Fruit fly (Drosophila melanogaster) whole organism, embryonic: ENCODE measurements around the gene Upf1.

Source experiments
- Antp ChIP-seq: fragments of 200-800 bp; sonication (Bioruptor generic); optimal IDR thresholded peaks from 3 replicates; lab custom pipeline; 2016; ENCODE audit warnings: missing biosample characterization, missing genetic modification characterization
- Awh ChIP-seq: fragments of 200-800 bp; sonication (Bioruptor generic); IDR thresholded peaks from 2 replicates; pipeline ENCODE4, ENCODE4 v1.3.6; 2022; ENCODE audit warnings: missing biosample characterization, missing genetic modification characterization
- B-H1 ChIP-seq: fragments of 200-800 bp; sonication (Bioruptor generic); IDR thresholded peaks from 3 replicates; pipeline ENCODE4 v1.3.6; 2022; ENCODE audit warnings: missing biosample characterization, missing genetic modification characterization
- BEAF-32 ChIP-seq: fragments of 200-800 bp; sonication (Bioruptor generic); optimal IDR thresholded peaks from 3 replicates; lab custom pipeline; 2017; ENCODE audit warnings: missing biosample characterization, missing genetic modification characterization, mild to moderate bottlenecking, moderate library complexity, missing genetic modification reagents
- CG10209 ChIP-seq: fragments of 200-800 bp; sonication (Bioruptor generic); optimal IDR thresholded peaks from 3 replicates; lab custom pipeline; 2017; ENCODE audit warnings: missing biosample characterization, mild to moderate bottlenecking, missing genetic modification characterization, missing genetic modification reagents
- CG10462 ChIP-seq: fragments of 200-800 bp; sonication (Bioruptor generic); optimal IDR thresholded peaks from 2 replicates; lab custom pipeline; 2016; ENCODE audit warnings: missing biosample characterization, missing genetic modification characterization
- CG10543 ChIP-seq: fragments of 200-800 bp; sonication (Bioruptor generic); optimal IDR thresholded peaks from 3 replicates; lab custom pipeline; 2017; ENCODE audit warnings: missing biosample characterization, mild to moderate bottlenecking, missing genetic modification characterization, moderate library complexity
- CG11456 ChIP-seq: fragments of 200-800 bp; sonication (Bioruptor generic); IDR thresholded peaks from 3 replicates; pipeline ENCODE4 v1.3.6; 2022; ENCODE audit warnings: missing biosample characterization, missing genetic modification characterization
- CG13123 ChIP-seq: fragments of 200-800 bp; sonication (Bioruptor generic); optimal IDR thresholded peaks from 2 replicates; lab custom pipeline; 2016; ENCODE audit warnings: missing biosample characterization, missing genetic modification characterization
- CG14860 ChIP-seq: fragments of 200-800 bp; sonication (Bioruptor generic); IDR thresholded peaks from 3 replicates; pipeline ENCODE4 v1.3.6; 2022; ENCODE audit warnings: missing biosample characterization, missing genetic modification characterization; ENCODE audit not compliant: partially characterized antibody
- CG15696 ChIP-seq: fragments of 200-800 bp; sonication (Bioruptor generic); optimal IDR thresholded peaks from 2 replicates; lab custom pipeline; 2019; ENCODE audit warnings: missing biosample characterization, mild to moderate bottlenecking, missing genetic modification characterization, moderate library complexity
- CG17361 ChIP-seq: fragments of 200-800 bp; sonication (Bioruptor generic); IDR thresholded peaks from 3 replicates; pipeline ENCODE4 v1.3.6; 2022; ENCODE audit warnings: missing biosample characterization, missing genetic modification characterization
- CG1792 ChIP-seq: fragments of 200-800 bp; sonication (Bioruptor generic); optimal IDR thresholded peaks from 2 replicates; lab custom pipeline; 2016; ENCODE audit warnings: missing biosample characterization, missing genetic modification characterization
- CG18262 ChIP-seq: fragments of 200-800 bp; optimal IDR thresholded peaks from 3 replicates; lab custom pipeline; 2019; ENCODE audit warnings: missing biosample characterization, mild to moderate bottlenecking, missing genetic modification characterization, moderate library complexity
- CG2129 ChIP-seq: fragments of 200-800 bp; sonication (Bioruptor generic); IDR thresholded peaks from 2 replicates; pipeline ENCODE4 v1.3.6; 2022; ENCODE audit warnings: missing biosample characterization, missing genetic modification characterization; ENCODE audit not compliant: partially characterized antibody
- CG3995 ChIP-seq: fragments of 200-800 bp; sonication (Bioruptor generic); optimal IDR thresholded peaks from 3 replicates; lab custom pipeline; 2016; ENCODE audit warnings: missing biosample characterization, missing genetic modification characterization
- CG6765 ChIP-seq: fragments of 200-800 bp; sonication (Bioruptor generic); optimal IDR thresholded peaks from 3 replicates; lab custom pipeline; 2017; ENCODE audit warnings: missing biosample characterization, mild to moderate bottlenecking, missing genetic modification characterization
- CG6813 ChIP-seq: fragments of 200-800 bp; sonication (Bioruptor generic); optimal IDR thresholded peaks from 2 replicates; lab custom pipeline; 2017; ENCODE audit warnings: missing biosample characterization, missing genetic modification characterization, mild to moderate bottlenecking, moderate library complexity, missing genetic modification reagents
- CG7271 ChIP-seq: fragments of 200-800 bp; sonication (Bioruptor generic); optimal IDR thresholded peaks from 2 replicates; lab custom pipeline; 2018; ENCODE audit warnings: missing biosample characterization, mild to moderate bottlenecking, missing genetic modification characterization, moderate library complexity
- CG7556 ChIP-seq: fragments of 200-800 bp; sonication (Bioruptor generic); optimal IDR thresholded peaks from 2 replicates; lab custom pipeline; 2017; ENCODE audit warnings: missing biosample characterization, mild to moderate bottlenecking, missing genetic modification characterization
- CG7839 ChIP-seq: fragments of 200-800 bp; sonication (Bioruptor generic); optimal IDR thresholded peaks from 3 replicates; lab custom pipeline; 2018; ENCODE audit warnings: missing biosample characterization, mild to moderate bottlenecking, missing genetic modification characterization, moderate library complexity
- CG8478 ChIP-seq: fragments of >200 bp; optimal IDR thresholded peaks from 2 replicates; lab custom pipeline; 2018
- CG9437 ChIP-seq: fragments of 200-800 bp; sonication (Bioruptor generic); optimal IDR thresholded peaks from 2 replicates; lab custom pipeline; 2018; ENCODE audit warnings: missing biosample characterization, mild to moderate bottlenecking, missing genetic modification characterization
- CG9932 ChIP-seq: fragments of 200-800 bp; sonication (Bioruptor generic); IDR thresholded peaks from 2 replicates; pipeline ENCODE4 v1.3.6; 2022; ENCODE audit warnings: missing biosample characterization, missing genetic modification characterization
- CkIIα-i1 ChIP-seq: fragments of 200-800 bp; sonication (Bioruptor generic); IDR thresholded peaks from 2 replicates; pipeline ENCODE4 v1.3.6; 2022; ENCODE audit warnings: missing biosample characterization, missing genetic modification characterization
- D19A ChIP-seq: fragments of 200-800 bp; optimal IDR thresholded peaks from 3 replicates; lab custom pipeline; 2019; ENCODE audit warnings: missing biosample characterization, mild to moderate bottlenecking, missing genetic modification characterization, moderate library complexity
- Dp ChIP-seq: fragments of 200-800 bp; sonication (Bioruptor generic); optimal IDR thresholded peaks from 2 replicates; lab custom pipeline; 2018; ENCODE audit warnings: missing biosample characterization, mild to moderate bottlenecking, missing genetic modification characterization, moderate library complexity
- Gsc ChIP-seq: fragments of 200-800 bp; sonication (Bioruptor generic); IDR thresholded peaks from 2 replicates; pipeline ENCODE4 v1.3.6; 2022; ENCODE audit warnings: missing biosample characterization, missing genetic modification characterization
- HLH54F ChIP-seq: fragments of 200-800 bp; sonication (Bioruptor generic); optimal IDR thresholded peaks from 3 replicates; lab custom pipeline; 2016; ENCODE audit warnings: missing biosample characterization, missing genetic modification characterization
- HmgZ ChIP-seq: fragments of 200-800 bp; sonication (Bioruptor generic); optimal IDR thresholded peaks from 2 replicates; lab custom pipeline; 2018; ENCODE audit warnings: missing biosample characterization, mild to moderate bottlenecking, missing genetic modification characterization
- Hmr ChIP-seq: fragments of 200-800 bp; sonication (Bioruptor generic); optimal IDR thresholded peaks from 3 replicates; lab custom pipeline; 2017; ENCODE audit warnings: mild to moderate bottlenecking, missing biosample characterization, missing genetic modification reagents, missing genetic modification characterization
- MESR4 ChIP-seq: fragments of 200-800 bp; sonication (Bioruptor generic); optimal IDR thresholded peaks from 2 replicates; lab custom pipeline; 2018; ENCODE audit warnings: missing biosample characterization, mild to moderate bottlenecking, missing genetic modification characterization, moderate library complexity
- Opbp ChIP-seq: fragments of 200-800 bp; sonication (Bioruptor generic); IDR thresholded peaks from 3 replicates; pipeline ENCODE4 v1.3.6; 2022; ENCODE audit warnings: missing biosample characterization, missing genetic modification characterization; ENCODE audit not compliant: partially characterized antibody
- Pdp1 ChIP-seq, 2 experiments: fragments of 200-800 bp; sonication (Bioruptor generic); optimal IDR thresholded peaks; 3 replicates each; lab custom pipeline; 2016; ENCODE audit warnings: missing biosample characterization in 2 of 2, missing genetic modification characterization in 2 of 2, mild to moderate bottlenecking in 1 of 2, moderate library complexity in 1 of 2
- ato ChIP-seq: fragments of 200-800 bp; sonication (Bioruptor generic); IDR thresholded peaks from 2 replicates; pipeline ENCODE4 v1.3.6; 2022; ENCODE audit warnings: missing biosample characterization, missing genetic modification characterization; ENCODE audit not compliant: partially characterized antibody
- chn ChIP-seq: fragments of 200-800 bp; sonication (Bioruptor generic); optimal IDR thresholded peaks from 2 replicates; lab custom pipeline; 2016; ENCODE audit warnings: missing biosample characterization, missing genetic modification characterization
- ci ChIP-seq: fragments of 200-800 bp; sonication (Bioruptor generic); IDR thresholded peaks from 3 replicates; pipeline ENCODE4 v1.3.6; 2022; ENCODE audit warnings: missing biosample characterization, missing genetic modification characterization
- dm ChIP-seq: fragments of 200-800 bp; sonication (Bioruptor generic); optimal IDR thresholded peaks from 3 replicates; lab custom pipeline; 2016; ENCODE audit warnings: missing biosample characterization, missing genetic modification characterization
- esg ChIP-seq: fragments of 200-800 bp; sonication (Bioruptor generic); conservative IDR thresholded peaks from 2 replicates; pipeline ENCODE4 v1.3.6; 2022; ENCODE audit warnings: missing biosample characterization, missing genetic modification characterization
- gcm ChIP-seq: fragments of 200-800 bp; sonication (Bioruptor generic); optimal IDR thresholded peaks from 2 replicates; lab custom pipeline; 2019; ENCODE audit warnings: missing biosample characterization, mild to moderate bottlenecking, missing genetic modification characterization, moderate library complexity
- inv ChIP-seq: fragments of 200-800 bp; sonication (Bioruptor generic); IDR thresholded peaks from 2 replicates; pipeline ENCODE4 v1.3.6; 2022; ENCODE audit warnings: missing biosample characterization, missing genetic modification characterization; ENCODE audit not compliant: partially characterized antibody
- lab ChIP-seq: fragments of 200-800 bp; sonication (Bioruptor generic); optimal IDR thresholded peaks from 3 replicates; lab custom pipeline; 2017; ENCODE audit warnings: missing biosample characterization, missing genetic modification characterization, mild to moderate bottlenecking, moderate library complexity, missing genetic modification reagents
- pan ChIP-seq, 4 experiments: fragments of >200 bp in 3 of 4; fragments of 200-800 bp in 1 of 4; sonication (Bioruptor generic) in 1 of 4; optimal IDR thresholded peaks in 3 of 4; IDR thresholded peaks in 1 of 4; 2 replicates each; pipeline versions ENCODE4 v1.3.6 to Lab custom; 2017 to 2022; ENCODE audit warnings: missing biosample characterization in 2 of 4, missing genetic modification characterization in 2 of 4, mixed read lengths in 1 of 4
- pnt ChIP-seq: fragments of 200-800 bp; sonication (Bioruptor generic); optimal IDR thresholded peaks from 3 replicates; lab custom pipeline; 2016; ENCODE audit warnings: missing biosample characterization, missing genetic modification characterization
- sna ChIP-seq: fragments of 200-800 bp; sonication (Bioruptor generic); IDR thresholded peaks from 2 replicates; pipeline ENCODE4 v1.3.6; 2022; ENCODE audit warnings: missing biosample characterization, missing genetic modification characterization; ENCODE audit not compliant: partially characterized antibody
- ssp ChIP-seq: fragments of 200-800 bp; sonication (Bioruptor generic); IDR thresholded peaks from 2 replicates; pipeline ENCODE4 v1.3.6; 2022; ENCODE audit warnings: missing biosample characterization, missing genetic modification characterization
- tna ChIP-seq: fragments of 200-800 bp; sonication (Bioruptor generic); IDR thresholded peaks from 2 replicates; pipeline ENCODE4 v1.3.6; 2022; ENCODE audit warnings: missing biosample characterization, missing genetic modification characterization; ENCODE audit not compliant: partially characterized antibody
- z ChIP-seq: fragments of 200-800 bp; sonication (Bioruptor generic); IDR thresholded peaks from 3 replicates; pipeline ENCODE4 v1.3.6; 2022; ENCODE audit warnings: missing biosample characterization, missing genetic modification characterization
- zf30C ChIP-seq: fragments of 200-800 bp; sonication (Bioruptor generic); optimal IDR thresholded peaks from 3 replicates; lab custom pipeline; 2018; ENCODE audit warnings: missing biosample characterization, mild to moderate bottlenecking, missing genetic modification characterization

Gene Upf1

dm6 chrX:11852310-11852709 is 52.9 kb downstream of the Upf1 start, which contains the start of gene p24-1 (continued):
- TF ChIP-seq lab (GFP tag; lab: Kevin White, UChicago) (peak; percentile 65), CG10462 (GFP tag; lab: Kevin White, UChicago) (no peak), CG13123 (GFP tag; lab: Kevin White, UChicago) (no peak), pan (optimal IDR thresholded peaks at IDR 0.05; lab: Kevin White, UChicago) (no peak), pan (GFP tag; optimal IDR thresholded peaks at IDR 0.05 in 1 of 2, IDR thresholded peaks at IDR 0.05 in 1 of 2) (no peak), ci (GFP tag; lab: Robert Waterston, UW) (peak; percentile 20; the same call in 1 of the 3 replicates), Opbp (GFP tag; lab: Robert Waterston, UW) (peak; percentile 92), ssp (GFP tag; lab: Robert Waterston, UW) (peak; percentile 23; the same call in 1 of the 2 replicates), CG17361 (GFP tag; lab: Robert Waterston, UW) (0 out of 3 replicates have a peak, but pooled peaks have one; percentile 13), ato (peak; percentile 83), Pdp1 (GFP tag; optimal IDR thresholded peaks at IDR 0.05; lab: Kevin White, UChicago) (peak; percentile 11 to 96), B-H1 (no peak), CG10543 (GFP tag; lab: Kevin White, UChicago) (peak; percentile 60), Antp (GFP tag; lab: Kevin White, UChicago) (peak; percentile 39), CG10209 (GFP tag; lab: Kevin White, UChicago) (no peak), CkIIα-i1 (no peak), CG7271 (no peak), CG14860 (GFP tag; lab: Robert Waterston, UW) (peak; percentile 74), esg (GFP tag; lab: Robert Waterston, UW) (no peak), CG2129 (GFP tag; lab: Robert Waterston, UW) (peak; percentile 53), CG18262 (tag; lab: Kevin White, UChicago) (peak; percentile 7), CG6813 (GFP tag; lab: Kevin White, UChicago) (no peak), inv (GFP tag; lab: Robert Waterston, UW) (peak; percentile 82), dm (GFP tag; lab: Kevin White, UChicago) (peak; percentile 61), gcm (GFP tag; lab: Kevin White, UChicago) (peak; percentile 60), Gsc (GFP tag; lab: Robert Waterston, UW) (no peak), CG7556 (GFP tag; lab: Kevin White, UChicago) (no peak), CG15696 (tag; lab: Kevin White, UChicago) (peak; percentile 7), pnt (GFP tag; lab: Kevin White, UChicago) (peak; percentile 8), z (no peak), CG11456 (GFP tag; lab: Robert Waterston, UW) (peak; percentile 60; the same call in 2 of the 3 replicates), CG1792 (peak; percentile 65), HLH54F (peak; percentile 62), Hmr (GFP tag; lab: Kevin White, UChicago) (peak; percentile 50), Dp (peak; percentile 93), CG7839 (tag; lab: Kevin White, UChicago) (peak; percentile 25), tna (peak; percentile 78), CG6765 (GFP tag; lab: Kevin White, UChicago) (peak; percentile 14), CG9437 (GFP tag; lab: Kevin White, UChicago) (peak; percentile 80), Awh (GFP tag; lab: Robert Waterston, UW) (no peak), CG8478 (no peak), CG9932 (GFP tag; lab: Robert Waterston, UW) (peak; percentile 88), sna (GFP tag; lab: Robert Waterston, UW) (peak; percentile 82), zf30C (GFP tag; lab: Kevin White, UChicago) (no peak), MESR4 (peak; percentile 86), BEAF-32 (GFP tag; lab: Kevin White, UChicago) (peak; percentile 87), chn (peak; percentile 60), CG3995 (peak; percentile 94), D19A (tag; lab: Kevin White, UChicago) (no peak), HmgZ (tag; lab: Kevin White, UChicago) (peak; percentile 86)
